Worm (Caenorhabditis elegans): ENCODE results near the gene T01B10.5.
A peak's percentile ranks its signal among the peaks of the same experiment; 100 is the strongest.

The T01B10.5 gene

DNA sequence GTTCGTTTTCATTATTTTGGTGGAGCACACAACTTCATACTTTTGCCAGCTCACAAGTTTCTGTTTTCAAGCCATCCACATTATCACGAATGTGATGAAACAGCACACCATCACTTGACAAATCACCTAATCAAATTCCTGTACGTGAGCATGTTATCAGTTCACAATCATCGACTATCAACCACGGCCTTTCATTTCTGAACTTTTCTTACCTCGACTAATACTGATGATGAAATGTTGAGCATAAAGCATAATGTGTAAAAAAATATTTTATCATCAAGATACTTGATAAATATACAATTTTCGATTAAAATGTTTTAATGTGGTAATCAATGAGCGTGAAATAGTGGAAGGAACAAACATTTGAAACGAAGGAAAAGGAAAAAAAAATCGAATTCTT lies 21.6 kb upstream of the T01B10.5 start:
- no peak for TF ChIP-seq pag-3 (tag; optimal IDR thresholded peaks at IDR 0.05; ENCODE audit: borderline replicate concordance, insufficient read depth)
- 0 out of 2 replicates have a peak, but pooled peaks have one; percentile 22 for TF ChIP-seq ceh-88 (GFP tag; IDR thresholded peaks at IDR 0.05)
- TF ChIP-seq nhr-47 (tag; optimal IDR thresholded peaks at IDR 0.05) = no peak
- no peak for TF ChIP-seq blmp-1 (tag; optimal IDR thresholded peaks at IDR 0.05)
- TF ChIP-seq lin-35 (GFP tag; optimal IDR thresholded peaks at IDR 0.05) = peak in 1 of 2 experiments; percentile 46
- peak; percentile 56 for TF ChIP-seq nhr-71 (tag; optimal IDR thresholded peaks at IDR 0.05)
- TF ChIP-seq lin-14 (GFP tag; optimal IDR thresholded peaks at IDR 0.05) = peak; percentile 12
- TF ChIP-seq jun-1 (tag; optimal IDR thresholded peaks at IDR 0.05) = peak; percentile 33
- TF ChIP-seq elt-3 (tag; optimal IDR thresholded peaks at IDR 0.05) = no peak
- no peak for TF ChIP-seq nhr-28 (tag; optimal IDR thresholded peaks at IDR 0.05)
- TF ChIP-seq unc-130 (tag; optimal IDR thresholded peaks at IDR 0.05) = no peak
- TF ChIP-seq ztf-4 (tag; optimal IDR thresholded peaks at IDR 0.05) = no peak
- peak; percentile 56 for TF ChIP-seq nhr-20 (tag; optimal IDR thresholded peaks at IDR 0.05)
- TF ChIP-seq isw-1 (GFP tag; IDR thresholded peaks at IDR 0.05) = no peak
- no peak for TF ChIP-seq nhr-237 (tag; optimal IDR thresholded peaks at IDR 0.05)
- TF ChIP-seq pqm-1 (tag; optimal IDR thresholded peaks at IDR 0.05) = peak; percentile 64
- TF ChIP-seq unc-86 (tag; optimal IDR thresholded peaks at IDR 0.05) = no peak
- no peak for TF ChIP-seq skn-1 (tag; optimal IDR thresholded peaks at IDR 0.05)
- TF ChIP-seq nhr-11 (tag; optimal IDR thresholded peaks at IDR 0.05) = no peak
- no peak for TF ChIP-seq nhr-84 (tag; optimal IDR thresholded peaks at IDR 0.05)
- TF ChIP-seq elt-2 (tag; optimal IDR thresholded peaks at IDR 0.05) = peak; percentile 99
- TF ChIP-seq ceh-90 (tag; optimal IDR thresholded peaks at IDR 0.05) = no peak
- TF ChIP-seq ets-5 (GFP tag; IDR thresholded peaks at IDR 0.05) = no peak
- peak; percentile 53 for TF ChIP-seq nhr-90 (tag; optimal IDR thresholded peaks at IDR 0.05; ENCODE audit: poor library complexity)
- TF ChIP-seq grh-1 (GFP tag; IDR thresholded peaks at IDR 0.05) = no peak
- TF ChIP-seq vab-15 (tag; optimal IDR thresholded peaks at IDR 0.05) = no peak
- TF ChIP-seq fkh-4 (tag; optimal IDR thresholded peaks at IDR 0.05; ENCODE audit: borderline replicate concordance) = no peak
- TF ChIP-seq sup-37 (GFP tag; optimal IDR thresholded peaks at IDR 0.05) = no peak
- TF ChIP-seq aly-2 (tag; optimal IDR thresholded peaks at IDR 0.05) = no peak
- peak; percentile 5; the same call in 1 of the 2 replicates for TF ChIP-seq nhr-19 (GFP tag; conservative IDR thresholded peaks at IDR 0.05)
- TF ChIP-seq lir-3 (tag; optimal IDR thresholded peaks at IDR 0.05; ENCODE audit: poor library complexity) = no peak
- TF ChIP-seq aha-1 (tag; optimal IDR thresholded peaks at IDR 0.05) = no peak
- peak in 1 of 2 experiments; percentile 21 for TF ChIP-seq lsy-2 (tag; optimal IDR thresholded peaks at IDR 0.05)
- no peak for TF ChIP-seq nhr-77 (tag; optimal IDR thresholded peaks at IDR 0.05)
- TF ChIP-seq rnt-1 (tag; optimal IDR thresholded peaks at IDR 0.05) = no peak

ce11 chrX:8475142-8475541 lies 20.0 kb upstream of the T01B10.5 start:
- peak; percentile 43 for TF ChIP-seq irx-1 (tag; optimal IDR thresholded peaks at IDR 0.05)
- TF ChIP-seq xbp-1 (tag; optimal IDR thresholded peaks at IDR 0.05) = peak; percentile 13
- TF ChIP-seq rnt-1 (tag; optimal IDR thresholded peaks at IDR 0.05) = no peak
- TF ChIP-seq mef-2 (tag; optimal IDR thresholded peaks at IDR 0.05) = no peak
- no peak for TF ChIP-seq ceh-63 (GFP tag; optimal IDR thresholded peaks at IDR 0.05)
- TF ChIP-seq unc-30 (tag; optimal IDR thresholded peaks at IDR 0.05) = no peak
- TF ChIP-seq egl-13 (tag; optimal IDR thresholded peaks at IDR 0.05) = no peak
- peak; percentile 46 to 78 for TF ChIP-seq lsy-2 (tag; optimal IDR thresholded peaks at IDR 0.05)
- TF ChIP-seq fkh-4 (tag; optimal IDR thresholded peaks at IDR 0.05; ENCODE audit: borderline replicate concordance) = no peak
- TF ChIP-seq hlh-17 (GFP tag; optimal IDR thresholded peaks at IDR 0.05; ENCODE audit: borderline replicate concordance) = no peak
- TF ChIP-seq elt-2 (tag; optimal IDR thresholded peaks at IDR 0.05) = no peak
- TF ChIP-seq ztf-11 (tag; optimal IDR thresholded peaks at IDR 0.05) = no peak
- TF ChIP-seq C16A3.4 (tag; optimal IDR thresholded peaks at IDR 0.05) = peak; percentile 39
- peak in 1 of 3 experiments; percentile 41 for TF ChIP-seq dpl-1 (GFP tag; optimal IDR thresholded peaks at IDR 0.05)
- TF ChIP-seq ces-1 (GFP tag; optimal IDR thresholded peaks at IDR 0.05) = no peak
- TF ChIP-seq nhr-28 (tag; optimal IDR thresholded peaks at IDR 0.05) = no peak
- no peak for TF ChIP-seq fkh-8 (tag; optimal IDR thresholded peaks at IDR 0.05)
- peak; percentile 81 for TF ChIP-seq grh-1 (GFP tag; IDR thresholded peaks at IDR 0.05)
- peak; percentile 82 for TF ChIP-seq blmp-1 (tag; optimal IDR thresholded peaks at IDR 0.05)
- no peak for TF ChIP-seq snpc-4 (tag; optimal IDR thresholded peaks at IDR 0.05)
- no peak for TF ChIP-seq unc-62 (GFP tag; optimal IDR thresholded peaks at IDR 0.05)
- TF ChIP-seq pqm-1 (tag; optimal IDR thresholded peaks at IDR 0.05) = no peak
- TF ChIP-seq ceh-88 (GFP tag; IDR thresholded peaks at IDR 0.05) = 0 out of 2 replicates have a peak, but pooled peaks have one; percentile 7
- TF ChIP-seq snu-23 (GFP tag; optimal IDR thresholded peaks at IDR 0.05) = peak; percentile 87
- no peak for TF ChIP-seq sox-4 (tag; optimal IDR thresholded peaks at IDR 0.05)
- peak; percentile 66 for TF ChIP-seq mep-1 (tag; optimal IDR thresholded peaks at IDR 0.05)

Measured in whole organism, L1 larva.